Worm (Caenorhabditis elegans) whole organism, L3 larva: Measurements from ENCODE around the gene F38A5.2.

ENCODE experiments used
- ZK546.5 ChIP-seq: sonication (generic microtip); optimal IDR thresholded peaks from 2 replicates; lab custom pipeline; 2017; ENCODE audit warnings: missing biosample characterization, missing genetic modification characterization
- ama-1 ChIP-seq: fragments of 150-350 bp; optimal IDR thresholded peaks from 2 replicates; lab custom pipeline; 2018
- ceh-9 ChIP-seq: sonication (generic microtip); optimal IDR thresholded peaks from 2 replicates; lab custom pipeline; 2018; ENCODE audit warnings: missing biosample characterization, missing genetic modification characterization
- eor-1 ChIP-seq, 2 experiments: fragments of 150-350 bp; optimal IDR thresholded peaks; 2 replicates each; lab custom pipeline; 2014 to 2018; ENCODE audit warnings: missing biosample characterization in 2 of 2, missing genetic modification characterization in 2 of 2
- nhr-12 ChIP-seq: fragments of 150-350 bp; optimal IDR thresholded peaks from 2 replicates; lab custom pipeline; 2014; ENCODE audit warnings: missing biosample characterization, missing genetic modification characterization
- pqm-1 ChIP-seq: fragments of 150-350 bp; optimal IDR thresholded peaks from 2 replicates; lab custom pipeline; 2017; ENCODE audit warnings: missing biosample characterization, missing genetic modification characterization, inconsistent platforms
- snpc-4 ChIP-seq: fragments of 150-350 bp; optimal IDR thresholded peaks from 2 replicates; lab custom pipeline; 2014; ENCODE audit warnings: missing biosample characterization, missing genetic modification characterization
- unc-39 ChIP-seq: sonication (generic microtip); optimal IDR thresholded peaks from 4 replicates; lab custom pipeline; 2017; ENCODE audit warnings: missing biosample characterization, missing genetic modification characterization

DNA sequence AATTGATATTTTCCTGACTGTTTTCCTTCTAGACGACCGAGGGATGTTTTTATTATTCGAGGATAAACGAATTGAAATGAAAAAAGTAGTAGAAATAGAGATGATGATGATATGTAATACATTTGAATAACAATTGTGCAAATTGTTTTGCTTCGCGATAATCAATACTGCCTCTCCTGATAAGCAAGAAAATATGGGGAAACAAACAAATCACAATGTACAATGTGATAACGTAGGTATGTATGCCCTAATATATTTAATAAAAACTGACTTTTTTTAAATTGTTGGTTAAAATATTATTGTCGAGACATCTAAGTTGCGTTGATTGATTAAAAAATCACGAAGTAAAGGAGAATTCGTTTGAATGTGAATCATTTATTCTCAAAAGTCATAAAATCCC, 42.6 kb upstream of the F38A5.2 start, which contains the start of gene cest-5.2:
- TF ChIP-seq ZK546.5 (tag; lab: Kevin White, UChicago) (no peak), ceh-9 (tag; lab: Kevin White, UChicago) (no peak), unc-39 (tag; lab: Kevin White, UChicago) (no peak), eor-1 (tag; optimal IDR thresholded peaks at IDR 0.05; lab: Kevin White, UChicago) (no peak), nhr-12 (tag; lab: Kevin White, UChicago) (no peak), ama-1 (lab: Kevin White, UChicago) (no peak), pqm-1 (tag; lab: Kevin White, UChicago) (peak; percentile 9), snpc-4 (tag; lab: Kevin White, UChicago) (no peak)
